Worm (Caenorhabditis elegans): ENCODE measurements around the gene jtr-1.

ce11 chrIV:1460686-1461085, 40.0 kb downstream of the jtr-1 start, which contains the start of gene col-106:
- TF ChIP-seq F49E8.2 (tag; optimal IDR thresholded peaks at IDR 0.05; ENCODE audit: borderline replicate concordance) (no peak), ztf-11 (tag; optimal IDR thresholded peaks at IDR 0.05) (no peak), F10B5.3 (tag; optimal IDR thresholded peaks at IDR 0.05) (no peak), F37D6.2 (tag; optimal IDR thresholded peaks at IDR 0.05) (no peak), lir-3 (tag; optimal IDR thresholded peaks at IDR 0.05) (no peak), jun-1 (tag; optimal IDR thresholded peaks at IDR 0.05) (no peak), lin-13 (GFP tag; optimal IDR thresholded peaks at IDR 0.05) (no peak), pqm-1 (tag; optimal IDR thresholded peaks at IDR 0.05) (no peak), ama-1 (optimal IDR thresholded peaks at IDR 0.05) (no peak)

All from whole organism, L4 larva.